Worm (Caenorhabditis elegans): ENCODE data around the gene rad-51.

The rad-51 gene

DNA sequence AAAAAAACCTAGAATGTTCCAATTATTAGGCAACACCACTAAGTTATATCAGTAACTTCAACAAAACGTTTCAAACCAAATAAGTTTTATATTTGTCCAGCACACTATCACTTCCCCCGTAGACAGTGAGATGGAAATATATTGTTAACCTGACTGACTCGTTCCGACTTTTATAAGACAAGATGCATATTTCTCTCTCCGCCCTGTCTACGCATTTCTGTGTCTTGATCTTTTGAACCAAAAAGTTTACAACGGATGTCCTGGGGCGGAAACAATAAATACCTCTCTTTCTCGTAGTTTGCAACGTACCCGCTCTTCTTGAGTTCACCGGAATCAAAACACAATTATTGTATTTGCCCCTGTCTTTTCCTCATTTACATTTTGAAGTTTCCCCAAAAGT, 32.8 kb downstream of the rad-51 start:
- no peak for TF ChIP-seq nhr-47 (tag; optimal IDR thresholded peaks at IDR 0.05)
- TF ChIP-seq mep-1 (tag; optimal IDR thresholded peaks at IDR 0.05), result no peak
- TF ChIP-seq hlh-4 (tag; optimal IDR thresholded peaks at IDR 0.05), result no peak
- TF ChIP-seq blmp-1 (tag; optimal IDR thresholded peaks at IDR 0.05), result no peak
- peak in 2 of 6 experiments; percentile 76 to 78 for TF ChIP-seq elt-3 (tag; optimal IDR thresholded peaks at IDR 0.05)
- TF ChIP-seq xbp-1 (tag; optimal IDR thresholded peaks at IDR 0.05), result no peak
- TF ChIP-seq aha-1 (tag; optimal IDR thresholded peaks at IDR 0.05), result no peak
- no peak for TF ChIP-seq alr-1 (tag; optimal IDR thresholded peaks at IDR 0.05; ENCODE audit: borderline replicate concordance)
- TF ChIP-seq swsn-7 (tag; optimal IDR thresholded peaks at IDR 0.05), result no peak
- TF ChIP-seq nhr-71 (tag; optimal IDR thresholded peaks at IDR 0.05), result peak; percentile 85
- TF ChIP-seq ama-1 (optimal IDR thresholded peaks at IDR 0.05), result no peak
- no peak for TF ChIP-seq snu-23 (GFP tag; optimal IDR thresholded peaks at IDR 0.05)
- no peak for TF ChIP-seq hpl-2 (GFP tag; optimal IDR thresholded peaks at IDR 0.05)
- TF ChIP-seq ceh-8 (GFP tag; optimal IDR thresholded peaks at IDR 0.05), result no peak
- peak; percentile 65 for TF ChIP-seq lin-14 (GFP tag; optimal IDR thresholded peaks at IDR 0.05)
- TF ChIP-seq tlp-1 (tag; optimal IDR thresholded peaks at IDR 0.05), result no peak
- TF ChIP-seq elt-2 (tag; optimal IDR thresholded peaks at IDR 0.05), result no peak
- no peak for TF ChIP-seq unc-130 (tag; optimal IDR thresholded peaks at IDR 0.05)
- TF ChIP-seq sox-4 (tag; optimal IDR thresholded peaks at IDR 0.05), result no peak
- TF ChIP-seq ztf-11 (tag; optimal IDR thresholded peaks at IDR 0.05), result no peak
- no peak for TF ChIP-seq Y116A8C.19 (tag; optimal IDR thresholded peaks at IDR 0.05; ENCODE audit: borderline replicate concordance)
- no peak for TF ChIP-seq pag-3 (tag; optimal IDR thresholded peaks at IDR 0.05; ENCODE audit: borderline replicate concordance, insufficient read depth)
- no peak for TF ChIP-seq nhr-237 (tag; optimal IDR thresholded peaks at IDR 0.05)
- TF ChIP-seq nhr-85 (tag), result peak; percentile 50
- no peak for TF ChIP-seq fkh-10 (GFP tag; optimal IDR thresholded peaks at IDR 0.05)
- TF ChIP-seq efl-1 (optimal IDR thresholded peaks at IDR 0.05), result no peak
- no peak for TF ChIP-seq efl-1 (GFP tag; optimal IDR thresholded peaks at IDR 0.05 in 1 of 2)
- no peak for TF ChIP-seq fkh-8 (tag; optimal IDR thresholded peaks at IDR 0.05)
- no peak for TF ChIP-seq dpl-1 (GFP tag; optimal IDR thresholded peaks at IDR 0.05)
- no peak for TF ChIP-seq F16B12.6 (tag; optimal IDR thresholded peaks at IDR 0.05)
- TF ChIP-seq isw-1 (GFP tag; IDR thresholded peaks at IDR 0.05), result no peak
- TF ChIP-seq snpc-4 (tag; optimal IDR thresholded peaks at IDR 0.05), result no peak

DNA sequence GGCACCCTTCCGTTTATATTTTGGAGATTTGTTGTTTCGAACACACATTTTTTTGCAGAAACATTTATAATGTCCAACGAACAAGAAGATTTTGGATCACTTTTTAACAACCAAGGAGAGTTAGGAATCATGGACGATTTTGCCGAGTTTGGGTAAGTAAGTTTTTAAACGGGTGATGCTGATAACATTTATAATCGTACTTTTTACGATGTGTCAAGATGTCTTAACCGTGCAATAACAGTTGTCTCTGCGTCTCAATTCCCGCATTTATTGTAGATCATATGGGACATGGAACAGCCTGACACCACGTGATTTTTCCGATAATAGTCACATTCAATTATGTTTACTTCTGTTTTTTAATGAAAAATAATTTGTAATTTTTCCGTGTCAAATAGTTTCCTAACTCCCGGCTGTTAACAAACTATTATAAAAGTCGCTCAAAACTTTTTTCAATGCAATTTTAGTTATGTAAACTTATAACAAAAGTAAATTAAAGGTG, 33.4 kb downstream of the rad-51 start, which contains the start of gene daf-14:
TSS of gene daf-14 (plus strand) at position 51 of the 499 bp plus-strand sequence.
- no peak for TF ChIP-seq rnt-1 (tag; optimal IDR thresholded peaks at IDR 0.05)
- TF ChIP-seq sptf-1 (tag; optimal IDR thresholded peaks at IDR 0.05), result no peak
- TF ChIP-seq swsn-7 (tag; optimal IDR thresholded peaks at IDR 0.05), result no peak
- TF ChIP-seq blmp-1 (tag; optimal IDR thresholded peaks at IDR 0.05), result peak; percentile 19
- TF ChIP-seq lin-14 (GFP tag; optimal IDR thresholded peaks at IDR 0.05), result peak; percentile 53
- no peak for TF ChIP-seq tlp-1 (tag; optimal IDR thresholded peaks at IDR 0.05)
- TF ChIP-seq efl-1 (optimal IDR thresholded peaks at IDR 0.05), result no peak
- peak in 1 of 2 experiments; percentile 72 for TF ChIP-seq efl-1 (GFP tag; optimal IDR thresholded peaks at IDR 0.05 in 1 of 2)
- peak; percentile 22 for TF ChIP-seq elt-2 (tag; optimal IDR thresholded peaks at IDR 0.05)
- TF ChIP-seq elt-3 (tag; optimal IDR thresholded peaks at IDR 0.05), result peak in 2 of 6 experiments; percentile 4 to 36
- peak in 1 of 2 experiments; percentile 0 for TF ChIP-seq lsy-2 (tag; optimal IDR thresholded peaks at IDR 0.05)
- peak; percentile 34 for TF ChIP-seq nhr-20 (tag; optimal IDR thresholded peaks at IDR 0.05)
- peak; percentile 66 for TF ChIP-seq nhr-71 (tag; optimal IDR thresholded peaks at IDR 0.05)
- peak; percentile 8 to 55 (median 31) for TF ChIP-seq dpl-1 (GFP tag; optimal IDR thresholded peaks at IDR 0.05)
- peak; percentile 50 for TF ChIP-seq nhr-90 (tag; optimal IDR thresholded peaks at IDR 0.05; ENCODE audit: poor library complexity)
- no peak for TF ChIP-seq unc-98 (GFP tag; IDR thresholded peaks at IDR 0.05)
- TF ChIP-seq ztf-4 (tag; optimal IDR thresholded peaks at IDR 0.05), result no peak
- TF ChIP-seq nhr-47 (tag; optimal IDR thresholded peaks at IDR 0.05), result peak; percentile 25
- TF ChIP-seq ets-5 (GFP tag; IDR thresholded peaks at IDR 0.05), result no peak
- peak; percentile 22 for TF ChIP-seq mep-1 (tag; optimal IDR thresholded peaks at IDR 0.05)
- peak; percentile 3 for TF ChIP-seq tbx-2 (tag; optimal IDR thresholded peaks at IDR 0.05)
- peak in 1 of 2 experiments; percentile 9 for TF ChIP-seq mdl-1 (tag; optimal IDR thresholded peaks at IDR 0.05)
- no peak for TF ChIP-seq nhr-28 (tag; optimal IDR thresholded peaks at IDR 0.05)
- TF ChIP-seq lin-35 (GFP tag; optimal IDR thresholded peaks at IDR 0.05), result peak; percentile 30 to 84
- peak; percentile 49 for TF ChIP-seq nhr-19 (GFP tag; conservative IDR thresholded peaks at IDR 0.05)
- TF ChIP-seq nhr-85 (tag), result peak; percentile 81
- TF ChIP-seq nhr-11 (tag; optimal IDR thresholded peaks at IDR 0.05), result no peak
- TF ChIP-seq snu-23 (GFP tag; optimal IDR thresholded peaks at IDR 0.05), result peak; percentile 31

Measured in whole organism, L1 larva.